Fruit fly (Drosophila melanogaster): ENCODE data around the gene CG32407.

CG32407 gene

dm6 chr3L:5881310-5882208 lies 40.3 kb upstream of the CG32407 start (continued):
- TF ChIP-seq Hsf (GFP tag; optimal IDR thresholded peaks at IDR 0.05) (peak; percentile 58), CG34224 (GFP tag; IDR thresholded peaks at IDR 0.05; ENCODE audit: partially characterized antibody) (no peak), vfl (GFP tag; optimal IDR thresholded peaks at IDR 0.05) (no peak), sens-2 (GFP tag; IDR thresholded peaks at IDR 0.05) (no peak), CG2678 (tag; optimal IDR thresholded peaks at IDR 0.05) (no peak), Ravus (GFP tag; IDR thresholded peaks at IDR 0.05) (no peak), CG12071 (GFP tag; optimal IDR thresholded peaks at IDR 0.05) (no peak), CG16813 (GFP tag; IDR thresholded peaks at IDR 0.05; ENCODE audit: partially characterized antibody) (no peak), CG11723 (GFP tag; optimal IDR thresholded peaks at IDR 0.05) (peak; percentile 32), Opbp (GFP tag; IDR thresholded peaks at IDR 0.05; ENCODE audit: partially characterized antibody) (no peak), Dek (tag; optimal IDR thresholded peaks at IDR 0.05) (no peak), Trl (optimal IDR thresholded peaks at IDR 0.05) (peak; percentile 36 to 85), Trl (GFP tag; optimal IDR thresholded peaks at IDR 0.05) (no peak), scrt (GFP tag; optimal IDR thresholded peaks at IDR 0.05) (no peak), stc (GFP tag; IDR thresholded peaks at IDR 0.05) (no peak), ap (GFP tag; IDR thresholded peaks at IDR 0.05) (peak; percentile 53; the same call in 1 of the 2 replicates), aop (GFP tag; IDR thresholded peaks at IDR 0.05) (no peak), CG15696 (tag; optimal IDR thresholded peaks at IDR 0.05) (no peak), CG33557 (GFP tag; optimal IDR thresholded peaks at IDR 0.05) (peak; percentile 33), CG11398 (GFP tag; optimal IDR thresholded peaks at IDR 0.05) (peak; percentile 21), sna (GFP tag; IDR thresholded peaks at IDR 0.05; ENCODE audit: partially characterized antibody) (no peak), bcd (GFP tag; optimal IDR thresholded peaks at IDR 0.05) (peak; percentile 16), odd (GFP tag; optimal IDR thresholded peaks at IDR 0.05) (no peak), gcm2 (GFP tag; optimal IDR thresholded peaks at IDR 0.05) (no peak), CG4424 (GFP tag; optimal IDR thresholded peaks at IDR 0.05) (peak; percentile 11), CG7372 (GFP tag; IDR thresholded peaks at IDR 0.05) (no peak), CrebB (tag; optimal IDR thresholded peaks at IDR 0.05) (no peak), CG3163 (GFP tag; optimal IDR thresholded peaks at IDR 0.05) (peak; percentile 44), fd64A (GFP tag; optimal IDR thresholded peaks at IDR 0.05) (no peak), vvl (GFP tag; IDR thresholded peaks at IDR 0.05) (no peak), tup (GFP tag; optimal IDR thresholded peaks at IDR 0.05) (no peak), CG10462 (GFP tag; optimal IDR thresholded peaks at IDR 0.05) (no peak), otp (GFP tag; IDR thresholded peaks at IDR 0.05) (0 out of 3 replicates have a peak, but pooled peaks have one; percentile 33), Aef1 (GFP tag; IDR thresholded peaks at IDR 0.05) (no peak), Fer3 (tag; optimal IDR thresholded peaks at IDR 0.05) (no peak), CG6175 (GFP tag; IDR thresholded peaks at IDR 0.05) (no peak), ham (GFP tag; IDR thresholded peaks at IDR 0.05) (no peak), kay (GFP tag; optimal IDR thresholded peaks at IDR 0.05) (peak; percentile 10), H2.0 (GFP tag; IDR thresholded peaks at IDR 0.05) (peak; percentile 44; the same call in 1 of the 2 replicates), Fer2 (tag; optimal IDR thresholded peaks at IDR 0.05) (no peak), CG18262 (tag; optimal IDR thresholded peaks at IDR 0.05) (peak; percentile 41), knrl (GFP tag; IDR thresholded peaks at IDR 0.05; ENCODE audit: partially characterized antibody) (no peak), pb (GFP tag; optimal IDR thresholded peaks at IDR 0.05) (no peak), CG10274 (GFP tag; optimal IDR thresholded peaks at IDR 0.05) (no peak), peb (GFP tag; IDR thresholded peaks at IDR 0.05) (no peak), bsh (GFP tag; optimal IDR thresholded peaks at IDR 0.05) (peak in 1 of 2 experiments; percentile 60), CG11456 (GFP tag; IDR thresholded peaks at IDR 0.05) (no peak), CG18619 (GFP tag; optimal IDR thresholded peaks at IDR 0.05) (peak; percentile 54), CG18476 (GFP tag; optimal IDR thresholded peaks at IDR 0.05) (no peak)

Data from whole organism, embryonic.